Fruit fly (Drosophila melanogaster) whole organism, embryonic: ENCODE measurements around the gene CG31249.

Experiments used
- ATbp ChIP-seq: fragments of 200-800 bp; sonication (Bioruptor generic); optimal IDR thresholded peaks from 2 replicates; lab custom pipeline; 2017; ENCODE audit warnings: missing biosample characterization, mild to moderate bottlenecking, missing genetic modification characterization, missing genetic modification reagents
- Antp ChIP-seq: fragments of 200-800 bp; sonication (Bioruptor generic); optimal IDR thresholded peaks from 3 replicates; lab custom pipeline; 2016; ENCODE audit warnings: missing biosample characterization, missing genetic modification characterization
- Awh ChIP-seq: fragments of 200-800 bp; sonication (Bioruptor generic); IDR thresholded peaks from 2 replicates; pipeline ENCODE4, ENCODE4 v1.3.6; 2022; ENCODE audit warnings: missing biosample characterization, missing genetic modification characterization
- C15 ChIP-seq: fragments of 200-800 bp; sonication (Bioruptor generic); IDR thresholded peaks from 3 replicates; pipeline ENCODE4 v1.3.6; 2022; ENCODE audit warnings: missing biosample characterization, missing genetic modification characterization
- CG10431 ChIP-seq: fragments of 200-800 bp; sonication (Bioruptor generic); optimal IDR thresholded peaks from 3 replicates; lab custom pipeline; 2018; ENCODE audit warnings: missing biosample characterization, mild to moderate bottlenecking, missing genetic modification characterization
- CG10543 ChIP-seq: fragments of 200-800 bp; sonication (Bioruptor generic); optimal IDR thresholded peaks from 3 replicates; lab custom pipeline; 2017; ENCODE audit warnings: missing biosample characterization, mild to moderate bottlenecking, missing genetic modification characterization, moderate library complexity
- CG11504 ChIP-seq: fragments of 200-800 bp; sonication (Bioruptor generic); optimal IDR thresholded peaks from 3 replicates; lab custom pipeline; 2019; ENCODE audit warnings: missing biosample characterization, mild to moderate bottlenecking, missing genetic modification characterization, moderate library complexity
- CG11560 ChIP-seq: fragments of 200-800 bp; sonication (Bioruptor generic); IDR thresholded peaks from 3 replicates; pipeline ENCODE4 v1.3.6; 2022; ENCODE audit warnings: missing biosample characterization, missing genetic modification characterization
- CG12104 ChIP-seq: fragments of 200-800 bp; sonication (Bioruptor generic); optimal IDR thresholded peaks from 3 replicates; lab custom pipeline; 2016; ENCODE audit warnings: missing biosample characterization, missing genetic modification characterization
- CG12155 ChIP-seq: fragments of 200-800 bp; sonication (Bioruptor generic); optimal IDR thresholded peaks from 3 replicates; lab custom pipeline; 2016; ENCODE audit warnings: missing biosample characterization, missing genetic modification characterization
- CG13775 ChIP-seq: fragments of 200-800 bp; sonication (Bioruptor generic); optimal IDR thresholded peaks from 3 replicates; lab custom pipeline; 2017; ENCODE audit warnings: missing biosample characterization, mild to moderate bottlenecking, missing genetic modification characterization
- CG14014 ChIP-seq: fragments of 200-800 bp; sonication (Bioruptor generic); IDR thresholded peaks from 2 replicates; pipeline ENCODE4 v1.3.6; 2022; ENCODE audit warnings: missing biosample characterization, missing genetic modification characterization
- CG17912 ChIP-seq: fragments of 200-800 bp; sonication (Bioruptor generic); optimal IDR thresholded peaks from 2 replicates; lab custom pipeline; 2018; ENCODE audit warnings: missing biosample characterization, mild to moderate bottlenecking, missing genetic modification characterization
- CG3726 ChIP-seq: fragments of 200-800 bp; sonication (Bioruptor generic); IDR thresholded peaks from 3 replicates; pipeline ENCODE4, ENCODE4 v1.3.6; 2022; ENCODE audit warnings: missing biosample characterization, missing genetic modification characterization
- CG4360 ChIP-seq: fragments of 200-800 bp; sonication (Bioruptor generic); IDR thresholded peaks from 2 replicates; pipeline ENCODE4 v1.3.6; 2022; ENCODE audit warnings: missing biosample characterization, missing genetic modification characterization
- CG4424 ChIP-seq: fragments of 200-800 bp; sonication (Bioruptor generic); optimal IDR thresholded peaks from 3 replicates; lab custom pipeline; 2016; ENCODE audit warnings: missing biosample characterization, missing genetic modification characterization
- CG4854 ChIP-seq: fragments of 200-800 bp; sonication (Bioruptor generic); optimal IDR thresholded peaks from 2 replicates; lab custom pipeline; 2016; ENCODE audit warnings: missing biosample characterization, missing genetic modification characterization, inconsistent platforms
- CG7556 ChIP-seq: fragments of 200-800 bp; sonication (Bioruptor generic); optimal IDR thresholded peaks from 2 replicates; lab custom pipeline; 2017; ENCODE audit warnings: missing biosample characterization, mild to moderate bottlenecking, missing genetic modification characterization
- CG8089 ChIP-seq: fragments of 200-800 bp; sonication (Bioruptor generic); optimal IDR thresholded peaks from 3 replicates; lab custom pipeline; 2016; ENCODE audit warnings: missing biosample characterization, missing genetic modification characterization
- CG8359 ChIP-seq: fragments of 200-800 bp; sonication (Bioruptor generic); optimal IDR thresholded peaks from 2 replicates; lab custom pipeline; 2017; ENCODE audit warnings: missing biosample characterization, mild to moderate bottlenecking, missing genetic modification characterization, borderline replicate concordance
- CG8478 ChIP-seq: fragments of >200 bp; optimal IDR thresholded peaks from 2 replicates; lab custom pipeline; 2018
- CG9437 ChIP-seq: fragments of 200-800 bp; sonication (Bioruptor generic); optimal IDR thresholded peaks from 2 replicates; lab custom pipeline; 2018; ENCODE audit warnings: missing biosample characterization, mild to moderate bottlenecking, missing genetic modification characterization
- Fer3 ChIP-seq: fragments of 200-800 bp; sonication (Bioruptor generic); optimal IDR thresholded peaks from 2 replicates; lab custom pipeline; 2018; ENCODE audit warnings: missing biosample characterization, mild to moderate bottlenecking, missing genetic modification characterization, moderate library complexity
- Hsf ChIP-seq: fragments of 200-800 bp; sonication (Bioruptor generic); optimal IDR thresholded peaks from 3 replicates; lab custom pipeline; 2016; ENCODE audit warnings: missing biosample characterization, missing genetic modification characterization
- Med ChIP-seq: fragments of 200-800 bp; sonication (Bioruptor generic); peaks from one replicate; lab custom pipeline; 2016; ENCODE audit warnings: missing biosample characterization, missing genetic modification characterization, mild to moderate bottlenecking, inconsistent platforms, moderate library complexity
- Mrtf ChIP-seq: fragments of 200-800 bp; sonication (Bioruptor generic); IDR thresholded peaks from 3 replicates; pipeline ENCODE4 v1.3.6; 2022; ENCODE audit warnings: missing biosample characterization, missing genetic modification characterization
- Nf-YA ChIP-seq: fragments of 200-800 bp; sonication (Bioruptor generic); IDR thresholded peaks from 2 replicates; pipeline ENCODE4 v1.3.6; 2022; ENCODE audit warnings: missing biosample characterization, missing genetic modification characterization
- Scr ChIP-seq: fragments of 200-800 bp; sonication (Bioruptor generic); IDR thresholded peaks from 2 replicates; pipeline ENCODE4 v1.3.6; 2022; ENCODE audit warnings: missing biosample characterization, missing genetic modification characterization; ENCODE audit not compliant: partially characterized antibody
- Stat92E ChIP-seq, 3 experiments: fragments of >200 bp in 2 of 3; fragments of 200-800 bp in 1 of 3; sonication (Bioruptor generic) in 1 of 3; optimal IDR thresholded peaks; 2 replicates each; lab custom pipeline; 2017 to 2019; ENCODE audit warnings: missing biosample characterization in 3 of 3, missing genetic modification characterization in 3 of 3, mild to moderate bottlenecking in 1 of 3, moderate library complexity in 1 of 3
- Taf1 ChIP-seq: fragments of 200-800 bp; sonication (Bioruptor generic); IDR thresholded peaks from 2 replicates; pipeline ENCODE4 v1.3.6; 2022; ENCODE audit warnings: missing biosample characterization, missing genetic modification characterization
- abd-A ChIP-seq: fragments of 200-800 bp; sonication (Bioruptor generic); optimal IDR thresholded peaks from 3 replicates; lab custom pipeline; 2019; ENCODE audit warnings: missing biosample characterization, mild to moderate bottlenecking, missing genetic modification characterization, moderate library complexity
- ato ChIP-seq: fragments of 200-800 bp; sonication (Bioruptor generic); IDR thresholded peaks from 2 replicates; pipeline ENCODE4 v1.3.6; 2022; ENCODE audit warnings: missing biosample characterization, missing genetic modification characterization; ENCODE audit not compliant: partially characterized antibody
- bbx ChIP-seq: fragments of 200-800 bp; sonication (Bioruptor generic); IDR thresholded peaks from 2 replicates; pipeline ENCODE4 v1.3.6; 2022; ENCODE audit warnings: missing biosample characterization, missing genetic modification characterization; ENCODE audit not compliant: partially characterized antibody
- bigmax ChIP-seq: fragments of 200-800 bp; sonication (Bioruptor generic); optimal IDR thresholded peaks from 2 replicates; lab custom pipeline; 2018; ENCODE audit warnings: missing biosample characterization, mild to moderate bottlenecking, missing genetic modification characterization
- br ChIP-seq: fragments of >200 bp; optimal IDR thresholded peaks from 2 replicates; lab custom pipeline; 2017
- crp ChIP-seq, 2 experiments: fragments of 200-800 bp; sonication (Bioruptor generic); optimal IDR thresholded peaks; 2 replicates in 1 of 2; 3 replicates in 1 of 2; lab custom pipeline; 2017; ENCODE audit warnings: missing biosample characterization in 2 of 2, missing genetic modification characterization in 2 of 2, mild to moderate bottlenecking in 1 of 2, moderate library complexity in 1 of 2
- dmrt11E ChIP-seq: fragments of 200-800 bp; sonication (Bioruptor generic); optimal IDR thresholded peaks from 3 replicates; lab custom pipeline; 2018; ENCODE audit warnings: missing biosample characterization, mild to moderate bottlenecking, missing genetic modification characterization, moderate library complexity
- ham ChIP-seq: fragments of 200-800 bp; sonication (Bioruptor generic); IDR thresholded peaks from 2 replicates; pipeline ENCODE4 v1.3.6; 2022; ENCODE audit warnings: missing biosample characterization, missing genetic modification characterization
- hb ChIP-seq: fragments of 200-800 bp; sonication (Bioruptor generic); IDR thresholded peaks from 3 replicates; pipeline ENCODE4 v1.3.6; 2022; ENCODE audit warnings: missing biosample characterization, missing genetic modification characterization; ENCODE audit not compliant: partially characterized antibody
- hkb ChIP-seq, 2 experiments: fragments of 200-800 bp in 1 of 2; fragments of >200 bp in 1 of 2; sonication (Bioruptor generic) in 1 of 2; IDR thresholded peaks in 1 of 2; optimal IDR thresholded peaks in 1 of 2; 2 replicates each; pipeline versions ENCODE4 v1.3.6 to Lab custom; 2017 to 2022; ENCODE audit warnings: missing biosample characterization in 1 of 2, missing genetic modification characterization in 1 of 2
- jing ChIP-seq: fragments of 200-800 bp; sonication (Bioruptor generic); optimal IDR thresholded peaks from 2 replicates; lab custom pipeline; 2018; ENCODE audit warnings: missing biosample characterization, mild to moderate bottlenecking, missing genetic modification characterization
- lbe ChIP-seq: fragments of 200-800 bp; sonication (Bioruptor generic); optimal IDR thresholded peaks from 2 replicates; lab custom pipeline; 2016; ENCODE audit warnings: missing biosample characterization, mild to moderate bottlenecking, missing genetic modification characterization
- seq ChIP-seq: fragments of 200-800 bp; sonication (Bioruptor generic); IDR thresholded peaks from 2 replicates; pipeline ENCODE4 v1.3.6; 2022; ENCODE audit warnings: missing biosample characterization, missing genetic modification characterization
- slbo ChIP-seq: fragments of 200-800 bp; sonication (Bioruptor generic); IDR thresholded peaks from 2 replicates; pipeline ENCODE4 v1.3.6; 2022; ENCODE audit warnings: missing biosample characterization, missing genetic modification characterization
- tin ChIP-seq: fragments of 200-800 bp; sonication (Bioruptor generic); optimal IDR thresholded peaks from 3 replicates; lab custom pipeline; 2016; ENCODE audit warnings: missing biosample characterization, missing genetic modification characterization
- tio ChIP-seq: fragments of 200-800 bp; sonication (Bioruptor generic); optimal IDR thresholded peaks from 2 replicates; lab custom pipeline; 2017; ENCODE audit warnings: missing biosample characterization, missing genetic modification characterization, inconsistent platforms
- vnd ChIP-seq: fragments of 200-800 bp; sonication (Bioruptor generic); IDR thresholded peaks from 3 replicates; pipeline ENCODE4 v1.3.6; 2022; ENCODE audit warnings: missing biosample characterization, missing genetic modification characterization; ENCODE audit not compliant: partially characterized antibody
- z ChIP-seq: fragments of 200-800 bp; sonication (Bioruptor generic); IDR thresholded peaks from 3 replicates; pipeline ENCODE4 v1.3.6; 2022; ENCODE audit warnings: missing biosample characterization, missing genetic modification characterization

The CG31249 gene

DNA sequence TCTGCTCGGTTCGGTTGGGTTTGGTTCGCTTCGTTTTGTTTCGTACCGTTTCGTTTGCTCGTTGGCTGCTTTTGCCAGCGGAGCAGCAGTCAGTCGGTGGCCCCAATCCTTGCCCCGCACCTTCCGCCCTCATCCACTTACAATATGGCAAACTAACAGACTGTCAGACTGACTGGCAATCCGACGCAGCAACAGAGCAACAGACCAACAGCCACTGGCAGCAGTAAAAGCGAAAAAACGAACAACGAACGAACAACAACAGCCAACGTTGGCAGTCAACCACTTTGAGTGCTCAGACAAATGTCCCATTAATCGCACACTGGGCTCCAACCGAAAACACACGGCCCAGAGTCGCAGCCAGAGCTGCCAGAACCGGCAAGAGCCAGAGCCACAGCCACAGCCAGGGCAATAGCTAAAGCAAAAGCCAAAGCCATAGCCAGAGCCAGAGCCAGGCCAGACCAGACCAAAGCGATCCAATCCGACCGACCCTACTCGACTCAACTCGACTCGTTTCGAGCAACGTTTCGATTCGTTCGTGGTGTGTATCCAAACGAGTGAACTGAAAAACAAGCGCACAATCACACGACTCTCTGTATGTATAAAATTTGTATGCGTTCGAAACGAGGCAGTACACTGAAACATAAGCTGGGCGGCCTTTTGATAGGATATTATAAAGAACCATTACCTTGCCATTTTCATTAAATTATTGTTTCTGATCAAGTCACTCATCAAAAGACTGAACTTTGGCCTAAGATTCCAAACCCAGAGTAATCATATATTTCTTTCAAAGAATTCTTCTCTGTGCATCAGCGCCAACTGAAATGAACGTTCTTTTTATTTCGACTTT, 17.0 kb upstream of the CG31249 start (continued):
- TF ChIP-seq lbe (peak; percentile 99), dmrt11E (tag; lab: Kevin White, UChicago) (peak; percentile 98), ato (no peak), C15 (GFP tag; lab: Robert Waterston, UW) (peak; percentile 97), CG8478 (lab: Kevin White, UChicago) (no peak), CG8089 (GFP tag; lab: Kevin White, UChicago) (peak; percentile 99), slbo (GFP tag; lab: Robert Waterston, UW) (peak; percentile 99), CG17912 (GFP tag; lab: Kevin White, UChicago) (peak; percentile 33), Mrtf (GFP tag; lab: Robert Waterston, UW) (peak; percentile 99), CG10431 (GFP tag; lab: Kevin White, UChicago) (peak; percentile 89), ATbp (GFP tag; lab: Kevin White, UChicago) (peak; percentile 99), Antp (GFP tag; lab: Kevin White, UChicago) (peak; percentile 99), CG9437 (peak; percentile 96), Hsf (GFP tag; lab: Kevin White, UChicago) (peak; percentile 99), br (no peak), Nf-YA (GFP tag; lab: Robert Waterston, UW) (peak; percentile 98), abd-A (peak; percentile 86), CG11504 (peak; percentile 98), hkb (optimal IDR thresholded peaks at IDR 0.05; lab: Kevin White, UChicago) (no peak), hkb (GFP tag; IDR thresholded peaks at IDR 0.05; lab: Robert Waterston, UW) (peak; percentile 99), hb (GFP tag; lab: Robert Waterston, UW) (no peak), jing (GFP tag; lab: Kevin White, UChicago) (peak; percentile 99), CG8359 (GFP tag; lab: Kevin White, UChicago) (peak; percentile 94), Fer3 (tag; lab: Kevin White, UChicago) (peak; percentile 99), bigmax (GFP tag; lab: Kevin White, UChicago) (peak; percentile 81), z (peak; percentile 76; the same call in 2 of the 3 replicates), tin (GFP tag; lab: Kevin White, UChicago) (peak; percentile 99), CG10543 (peak; percentile 98), Awh (GFP tag; lab: Robert Waterston, UW) (peak; percentile 99), bbx (GFP tag; lab: Robert Waterston, UW) (no peak), crp (GFP tag; optimal IDR thresholded peaks at IDR 0.05; lab: Kevin White, UChicago) (peak in 1 of 2 experiments; percentile 73), seq (GFP tag; lab: Robert Waterston, UW) (peak; percentile 100), CG4854 (GFP tag; lab: Kevin White, UChicago) (peak; percentile 99), CG7556 (GFP tag; lab: Kevin White, UChicago) (peak; percentile 99), Scr (GFP tag; lab: Robert Waterston, UW) (no peak), ham (GFP tag; lab: Robert Waterston, UW) (peak; percentile 96), vnd (GFP tag; lab: Robert Waterston, UW) (no peak), Taf1 (peak; percentile 98), CG4360 (GFP tag; lab: Robert Waterston, UW) (peak; percentile 90), Med (GFP tag; lab: Kevin White, UChicago) (peak; percentile 100), CG12155 (peak; percentile 98), CG11560 (tag; lab: Robert Waterston, UW) (peak; percentile 93), CG4424 (peak; percentile 99), CG14014 (GFP tag; lab: Robert Waterston, UW) (peak; percentile 99), tio (GFP tag; lab: Kevin White, UChicago) (peak; percentile 100), CG3726 (GFP tag; lab: Robert Waterston, UW) (peak; percentile 99), CG13775 (peak; percentile 99), CG12104 (peak; percentile 98), Stat92E (GFP tag; optimal IDR thresholded peaks at IDR 0.05; lab: Kevin White, UChicago) (peak in 1 of 3 experiments; percentile 96)
